Fruit fly (Drosophila melanogaster) whole organism: Measurements from ENCODE around the gene Rpp14a.

Experiments used
- CG8478 ChIP-seq: fragments of >200 bp; optimal IDR thresholded peaks from 2 replicates; lab custom pipeline; 2018; ENCODE audit warnings: inconsistent platforms
- Dll ChIP-seq: fragments of >200 bp; optimal IDR thresholded peaks from 2 replicates; lab custom pipeline; 2017
- EcR ChIP-seq, 2 experiments: fragments of >200 bp; optimal IDR thresholded peaks; 2 replicates each; lab custom pipeline; 2017; ENCODE audit warnings: missing biosample characterization in 2 of 2, missing genetic modification characterization in 2 of 2, missing genetic modification reagents in 2 of 2
- pan ChIP-seq: fragments of >200 bp; optimal IDR thresholded peaks from 2 replicates; lab custom pipeline; 2017
- psq ChIP-seq: fragments of >200 bp; optimal IDR thresholded peaks from 2 replicates; lab custom pipeline; 2017
- usp ChIP-seq: fragments of >200 bp; optimal IDR thresholded peaks from 2 replicates; lab custom pipeline; 2017; ENCODE audit warnings: missing biosample characterization, missing genetic modification characterization, mixed read lengths

Rpp14a gene

dm6 chr3R:30101389-30101935 lies 44.8 kb downstream of the Rpp14a start:
- TF ChIP-seq psq: no peak
- TF ChIP-seq pan (lab: Kevin White, UChicago): no peak
- TF ChIP-seq EcR (GFP tag; optimal IDR thresholded peaks at IDR 0.05; lab: Kevin White, UChicago): no peak
- no peak for TF ChIP-seq usp (GFP tag; lab: Kevin White, UChicago)
- no peak for TF ChIP-seq CG8478 (lab: Kevin White, UChicago)
- no peak for TF ChIP-seq Dll (lab: Kevin White, UChicago)

DNA sequence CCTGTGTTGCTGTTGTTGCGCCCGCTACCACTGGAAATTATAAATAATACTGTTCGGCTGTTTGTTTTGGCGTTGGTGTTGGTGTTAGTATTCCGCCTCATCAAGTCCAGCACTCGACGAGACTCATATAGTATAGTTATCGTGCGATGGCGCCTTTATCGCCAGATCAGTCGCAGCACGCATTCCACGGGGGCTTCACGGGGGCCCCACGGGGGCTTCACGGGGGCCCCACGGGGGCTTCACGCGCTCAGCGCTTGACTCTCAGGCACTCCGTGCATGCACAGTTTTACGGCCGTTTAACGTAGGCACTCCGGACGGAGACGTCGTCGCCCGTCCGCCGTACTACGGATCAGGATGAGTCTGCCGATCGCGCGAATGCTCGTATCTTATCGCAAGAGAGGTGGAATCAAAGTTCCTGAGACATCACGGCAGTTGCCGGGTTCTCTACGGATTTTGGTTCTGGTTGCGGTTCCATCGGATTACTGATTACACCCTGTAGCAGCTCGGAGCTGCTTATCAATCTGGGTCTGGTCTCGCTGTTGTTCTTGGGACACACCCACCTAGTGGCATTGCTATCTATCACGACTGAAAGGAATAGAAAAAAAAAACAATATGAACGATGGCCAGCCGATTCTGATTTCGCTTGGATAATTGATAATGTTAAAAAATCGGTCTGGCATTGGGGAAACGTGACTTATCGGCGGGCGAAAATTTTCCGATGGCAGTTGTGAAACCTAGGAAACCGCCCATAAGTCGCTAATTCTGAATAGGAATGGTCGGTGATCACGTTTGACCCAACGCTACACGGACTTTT lies 46.4 kb downstream of the Rpp14a start:
- TF ChIP-seq psq (no peak), Dll (lab: Kevin White, UChicago) (no peak), pan (lab: Kevin White, UChicago) (no peak), EcR (GFP tag; optimal IDR thresholded peaks at IDR 0.05; lab: Kevin White, UChicago) (no peak), usp (GFP tag; lab: Kevin White, UChicago) (no peak), CG8478 (lab: Kevin White, UChicago) (no peak)

DNA sequence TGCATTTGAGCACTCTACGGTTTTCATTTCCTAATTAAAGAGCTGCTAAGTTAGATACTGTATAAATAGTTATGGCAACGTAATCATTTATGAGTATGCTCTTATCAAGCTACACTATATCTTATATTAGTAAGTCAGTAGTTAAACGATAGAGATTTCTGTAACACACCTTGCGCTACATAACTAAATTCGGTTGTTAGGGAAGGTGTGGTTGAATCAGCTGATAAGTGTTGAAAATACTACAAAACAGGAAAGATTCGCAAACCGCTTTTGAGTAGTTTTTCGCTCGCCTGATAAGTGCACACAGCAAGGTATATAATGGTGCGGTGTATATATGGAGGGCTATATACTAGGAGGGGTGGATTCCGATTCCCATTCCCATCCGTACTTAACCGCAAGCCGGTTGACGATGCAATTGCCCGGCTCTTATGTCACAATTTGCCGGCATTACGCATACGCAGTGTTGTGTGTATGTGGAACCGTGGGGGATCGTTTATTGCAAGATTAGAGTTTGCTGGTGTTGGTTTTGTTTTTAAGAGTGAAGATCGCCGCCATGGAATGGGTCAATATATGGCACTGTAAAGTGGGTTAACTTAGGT lies 48.4 kb downstream of the Rpp14a start:
- TF ChIP-seq CG8478 (lab: Kevin White, UChicago): no peak
- no peak for TF ChIP-seq psq
- no peak for TF ChIP-seq usp (GFP tag; lab: Kevin White, UChicago)
- no peak for TF ChIP-seq Dll (lab: Kevin White, UChicago)
- no peak for TF ChIP-seq pan (lab: Kevin White, UChicago)
- TF ChIP-seq EcR (GFP tag; optimal IDR thresholded peaks at IDR 0.05; lab: Kevin White, UChicago): no peak

- TF ChIP-seq EcR (GFP tag; optimal IDR thresholded peaks at IDR 0.05; lab: Kevin White, UChicago) (no peak), Dll (lab: Kevin White, UChicago) (no peak), CG8478 (lab: Kevin White, UChicago) (no peak), usp (GFP tag; lab: Kevin White, UChicago) (no peak), pan (lab: Kevin White, UChicago) (no peak), psq (no peak)
Observed at dm6 chr3R:30105808-30106207, 49.1 kb downstream of the Rpp14a start.

dm6 chr3R:30106562-30106961 lies 49.9 kb downstream of the Rpp14a start:
- no peak for TF ChIP-seq usp (GFP tag; lab: Kevin White, UChicago)
- TF ChIP-seq EcR (GFP tag; optimal IDR thresholded peaks at IDR 0.05; lab: Kevin White, UChicago): no peak
- TF ChIP-seq Dll (lab: Kevin White, UChicago): no peak
- TF ChIP-seq pan (lab: Kevin White, UChicago): no peak
- no peak for TF ChIP-seq psq
- no peak for TF ChIP-seq CG8478 (lab: Kevin White, UChicago)

dm6 chr3R:30107718-30108117 lies 51.1 kb downstream of the Rpp14a start:
- TF ChIP-seq pan (lab: Kevin White, UChicago) (no peak), usp (GFP tag; lab: Kevin White, UChicago) (no peak), EcR (GFP tag; optimal IDR thresholded peaks at IDR 0.05; lab: Kevin White, UChicago) (no peak), CG8478 (lab: Kevin White, UChicago) (no peak), Dll (lab: Kevin White, UChicago) (no peak), psq (no peak)
